Worm (Caenorhabditis elegans): ENCODE data around the gene pde-3.

The pde-3 gene

DNA sequence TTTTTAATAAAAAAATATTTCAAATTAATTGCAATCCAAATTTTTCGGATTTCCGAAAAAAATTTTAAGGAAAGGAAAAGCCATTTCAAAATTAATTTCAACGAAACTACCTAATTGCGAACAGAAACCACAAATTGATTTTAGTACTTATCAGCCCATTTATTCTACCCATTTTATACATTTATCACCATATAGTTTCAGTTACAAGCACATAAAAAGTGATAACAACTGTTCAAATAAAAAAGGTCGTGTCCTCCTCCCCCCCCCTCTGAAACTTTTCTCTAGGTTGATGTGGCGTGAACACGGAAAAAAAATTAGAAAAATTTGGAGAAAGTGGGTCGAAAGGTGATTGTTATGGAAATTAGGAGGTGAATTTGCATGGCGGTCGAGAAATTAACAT lies 45.4 kb downstream of the pde-3 start:
- TF ChIP-seq pqm-1 (tag; optimal IDR thresholded peaks at IDR 0.05) (peak; percentile 35), ztf-11 (tag; optimal IDR thresholded peaks at IDR 0.05) (no peak), mab-9 (GFP tag; IDR thresholded peaks at IDR 0.05) (no peak), nhr-84 (tag; optimal IDR thresholded peaks at IDR 0.05) (no peak), ets-5 (GFP tag; IDR thresholded peaks at IDR 0.05) (no peak), alr-1 (tag; optimal IDR thresholded peaks at IDR 0.05; ENCODE audit: borderline replicate concordance) (no peak), isw-1 (GFP tag; IDR thresholded peaks at IDR 0.05) (no peak), ceh-88 (GFP tag; IDR thresholded peaks at IDR 0.05) (no peak), tlp-1 (tag; optimal IDR thresholded peaks at IDR 0.05) (no peak), lin-15B (tag; optimal IDR thresholded peaks at IDR 0.05) (no peak), efl-1 (optimal IDR thresholded peaks at IDR 0.05) (no peak), efl-1 (GFP tag; optimal IDR thresholded peaks at IDR 0.05 in 1 of 2) (peak in 1 of 2 experiments; percentile 83), elt-2 (tag; optimal IDR thresholded peaks at IDR 0.05) (peak; percentile 7)

DNA sequence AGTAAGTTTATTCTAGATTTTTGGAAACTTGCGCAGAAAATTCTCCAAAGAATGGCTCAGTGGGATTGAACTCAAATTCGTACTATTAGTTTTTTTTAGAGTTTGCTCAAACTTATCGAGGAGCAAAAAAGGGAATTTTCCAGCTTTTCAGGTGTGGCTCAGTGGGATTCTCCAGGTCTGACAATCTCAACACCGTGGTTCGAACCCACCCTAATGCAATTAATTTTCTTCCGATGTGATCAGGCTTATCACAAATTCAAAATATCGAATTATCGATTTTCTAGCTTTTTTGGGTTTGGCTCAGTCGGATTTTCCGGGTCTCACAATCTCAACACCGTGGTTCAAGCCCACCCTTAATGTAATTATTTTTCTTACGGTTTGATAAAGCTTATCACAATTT lies 46.9 kb downstream of the pde-3 start:
- no peak for TF ChIP-seq sox-4 (tag; optimal IDR thresholded peaks at IDR 0.05)
- TF ChIP-seq aly-2 (tag; optimal IDR thresholded peaks at IDR 0.05), result no peak
- no peak for TF ChIP-seq egl-27 (tag; optimal IDR thresholded peaks at IDR 0.05)
- peak; percentile 13 for TF ChIP-seq nhr-85 (tag)
- TF ChIP-seq C16A3.4 (tag; optimal IDR thresholded peaks at IDR 0.05), result no peak
- TF ChIP-seq skn-1 (tag; optimal IDR thresholded peaks at IDR 0.05), result no peak
- no peak for TF ChIP-seq pax-3 (tag; optimal IDR thresholded peaks at IDR 0.05)

DNA sequence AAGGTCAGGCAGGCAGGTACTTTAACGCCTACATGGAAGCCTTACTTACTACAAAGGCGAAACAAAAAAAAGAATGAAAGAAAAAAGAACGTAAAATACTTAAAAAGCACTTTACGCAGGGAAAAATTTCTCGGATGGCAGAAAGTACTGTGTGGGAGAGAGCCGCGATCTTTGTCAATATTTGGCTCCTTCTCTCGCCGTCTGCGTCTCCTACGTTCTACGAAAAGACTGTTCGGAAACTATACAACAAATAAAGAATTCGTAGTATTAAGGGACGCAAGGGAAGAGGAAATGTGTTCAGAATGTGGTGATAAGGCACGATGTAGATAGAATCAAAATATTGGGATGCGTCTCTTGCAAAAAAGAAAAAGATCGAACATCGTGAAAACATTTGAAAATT lies 47.6 kb downstream of the pde-3 start:
- TF ChIP-seq blmp-1 (tag; optimal IDR thresholded peaks at IDR 0.05) (no peak), ama-1 (optimal IDR thresholded peaks at IDR 0.05) (no peak), efl-1 (optimal IDR thresholded peaks at IDR 0.05) (peak in 1 of 2 experiments; percentile 3), efl-1 (GFP tag; optimal IDR thresholded peaks at IDR 0.05 in 1 of 2) (no peak), ceh-63 (GFP tag; optimal IDR thresholded peaks at IDR 0.05) (no peak), lir-3 (tag; optimal IDR thresholded peaks at IDR 0.05; ENCODE audit: poor library complexity) (no peak), sptf-1 (tag; optimal IDR thresholded peaks at IDR 0.05) (no peak), nhr-237 (tag; optimal IDR thresholded peaks at IDR 0.05) (no peak)

DNA sequence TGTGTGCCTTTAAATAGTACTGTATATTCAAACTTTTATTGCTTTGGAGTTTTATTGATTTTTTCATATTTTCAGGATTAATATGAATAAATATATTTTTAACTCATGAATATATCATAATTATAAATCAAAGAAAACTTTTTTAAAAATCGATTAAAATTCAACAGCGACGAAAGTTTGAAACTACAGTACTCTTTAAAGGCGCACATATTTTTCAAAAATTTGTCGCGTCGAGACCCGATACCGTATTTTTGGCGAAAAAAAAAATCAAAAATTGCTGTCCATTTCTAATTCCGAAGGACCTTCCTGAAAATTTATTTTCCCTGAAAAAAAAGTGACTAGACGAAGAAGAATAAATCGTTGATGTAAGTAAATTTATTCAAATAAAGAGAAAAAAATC lies 48.8 kb downstream of the pde-3 start:
- TF ChIP-seq fkh-4 (tag; optimal IDR thresholded peaks at IDR 0.05; ENCODE audit: borderline replicate concordance), result no peak
- TF ChIP-seq ceh-90 (tag; optimal IDR thresholded peaks at IDR 0.05), result no peak
- TF ChIP-seq hlh-4 (tag; optimal IDR thresholded peaks at IDR 0.05), result no peak
- TF ChIP-seq mab-9 (GFP tag; IDR thresholded peaks at IDR 0.05), result no peak
- no peak for TF ChIP-seq F16B12.6 (tag; optimal IDR thresholded peaks at IDR 0.05)
- no peak for TF ChIP-seq ets-5 (GFP tag; IDR thresholded peaks at IDR 0.05)
- no peak for TF ChIP-seq nhr-19 (GFP tag; conservative IDR thresholded peaks at IDR 0.05)
- no peak for TF ChIP-seq isw-1 (GFP tag; IDR thresholded peaks at IDR 0.05)
- no peak for TF ChIP-seq nhr-47 (tag; optimal IDR thresholded peaks at IDR 0.05)
- no peak for TF ChIP-seq ztf-11 (tag; optimal IDR thresholded peaks at IDR 0.05)
- TF ChIP-seq nhr-76 (tag; optimal IDR thresholded peaks at IDR 0.05), result no peak
- no peak for TF ChIP-seq efl-3 (GFP tag; optimal IDR thresholded peaks at IDR 0.05)
- no peak for TF ChIP-seq xbp-1 (tag; optimal IDR thresholded peaks at IDR 0.05)
- no peak for TF ChIP-seq jun-1 (tag; optimal IDR thresholded peaks at IDR 0.05)
- TF ChIP-seq hlh-17 (GFP tag; optimal IDR thresholded peaks at IDR 0.05; ENCODE audit: borderline replicate concordance), result no peak
- TF ChIP-seq dsc-1 (tag; optimal IDR thresholded peaks at IDR 0.05), result no peak
- no peak for TF ChIP-seq lin-13 (GFP tag; optimal IDR thresholded peaks at IDR 0.05)
- TF ChIP-seq lin-14 (GFP tag; optimal IDR thresholded peaks at IDR 0.05), result no peak
- TF ChIP-seq fkh-10 (GFP tag; optimal IDR thresholded peaks at IDR 0.05), result no peak

Measured in whole organism, L1 larva.